Fruit fly (Drosophila melanogaster) whole organism, larva: ENCODE data around the gene CG5909.

Experiments
- noc ChIP-seq: fragments of 200-800 bp; sonication (Bioruptor generic); optimal IDR thresholded peaks from 3 replicates; lab custom pipeline; 2019; ENCODE audit warnings: missing biosample characterization, mild to moderate bottlenecking, missing genetic modification characterization, moderate library complexity

Gene CG5909

DNA sequence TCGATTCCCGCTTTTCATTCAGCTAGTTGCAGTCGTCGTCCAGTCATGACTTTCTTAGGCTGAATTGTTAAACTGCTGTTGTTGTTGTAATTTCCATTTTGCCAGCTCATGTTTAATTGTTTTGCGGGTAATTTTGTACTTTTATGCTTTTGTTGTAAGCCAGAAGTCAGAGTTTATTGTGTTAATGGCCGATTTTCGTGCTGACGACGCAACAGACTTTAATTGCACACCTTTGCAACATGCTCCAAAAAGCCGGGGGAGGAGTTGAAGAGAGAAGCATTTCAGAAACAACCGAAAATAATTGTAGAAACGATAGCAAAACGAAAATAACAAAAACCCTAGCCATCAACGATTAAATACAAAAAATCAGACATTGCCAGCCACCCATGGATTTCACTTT is 22.3 kb upstream of the CG5909 start:
- no peak for TF ChIP-seq noc (tag; lab: Kevin White, UChicago)

DNA sequence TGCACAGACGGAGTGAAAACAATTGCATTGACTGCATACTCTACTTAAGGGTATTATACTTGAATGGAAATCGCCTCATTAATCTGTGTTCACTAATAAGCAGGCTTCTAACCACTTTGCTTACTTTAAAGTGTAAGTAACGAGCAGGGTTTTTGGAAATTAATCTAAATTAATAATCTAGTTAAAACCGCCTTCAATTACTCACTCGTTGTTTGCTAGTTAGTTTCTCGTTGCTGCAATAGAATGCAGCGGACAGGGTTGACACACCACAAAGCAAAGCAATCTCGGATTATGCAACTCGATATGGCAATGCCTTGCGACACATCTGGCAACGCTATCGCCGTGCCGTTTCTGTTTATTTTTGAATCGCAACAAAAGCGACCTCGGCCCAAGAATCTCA is 21.0 kb upstream of the CG5909 start:
- no peak for TF ChIP-seq noc (tag; lab: Kevin White, UChicago)

DNA sequence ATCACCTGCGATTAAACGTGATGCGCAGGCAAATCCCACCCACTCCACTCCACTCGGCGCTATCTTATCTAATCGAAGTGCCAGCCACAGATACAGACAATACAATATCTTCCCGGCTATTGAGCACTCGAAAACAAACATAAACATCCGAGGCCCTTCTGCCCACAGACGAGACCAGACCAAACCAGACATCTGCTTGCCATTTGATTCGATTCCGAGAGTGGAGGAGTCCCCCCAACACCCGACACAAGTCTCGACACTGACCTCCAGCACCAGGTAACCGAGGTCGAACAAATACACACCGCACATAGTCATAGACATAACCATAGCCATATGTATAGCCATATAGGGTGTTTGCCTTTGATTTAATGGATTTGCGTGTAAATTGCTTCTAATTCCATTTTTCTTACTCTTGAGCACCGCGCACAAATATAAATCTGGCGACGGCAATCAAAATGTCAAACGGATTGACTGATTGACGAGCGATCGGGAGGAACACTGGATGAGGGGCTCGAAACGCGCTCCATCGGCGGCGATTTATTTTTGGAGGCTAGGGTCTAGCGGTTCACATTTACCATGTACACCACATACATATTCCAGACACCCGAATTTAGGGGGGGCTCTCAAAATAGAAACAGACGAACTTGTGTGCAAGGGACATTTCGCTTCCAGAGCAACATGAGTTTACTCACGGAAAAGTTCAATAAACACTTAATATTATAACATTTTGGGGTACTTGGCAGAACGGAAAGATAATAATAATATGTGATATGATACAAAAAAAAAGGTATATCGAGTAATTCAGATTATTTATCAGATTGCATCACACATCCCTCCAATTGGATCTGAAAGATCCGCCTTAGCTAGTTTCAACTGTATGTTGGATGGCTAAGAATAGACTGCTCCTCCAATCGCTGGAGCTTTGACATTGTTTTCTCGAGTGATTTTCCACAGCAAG is 11.9 kb upstream of the CG5909 start:
- TF ChIP-seq noc (tag; lab: Kevin White, UChicago) = peak; percentile 6

- no peak for TF ChIP-seq noc (tag; lab: Kevin White, UChicago)
Observed at dm6 chr3R:27149884-27150676, 10.9 kb upstream of the CG5909 start.

dm6 chr3R:27150685-27151515 is 10.1 kb upstream of the CG5909 start, which contains the start of gene CG6051:
CG6051 (minus strand) TSS chr3R:27151069.
- peak; percentile 46 for TF ChIP-seq noc (tag; lab: Kevin White, UChicago)

- no peak for TF ChIP-seq noc (tag; lab: Kevin White, UChicago)
Observed at dm6 chr3R:27151516-27151823, 9.5 kb upstream of the CG5909 start, which contains the start of gene Men-b. Men-b (plus strand) TSS chr3R:27151662.

DNA sequence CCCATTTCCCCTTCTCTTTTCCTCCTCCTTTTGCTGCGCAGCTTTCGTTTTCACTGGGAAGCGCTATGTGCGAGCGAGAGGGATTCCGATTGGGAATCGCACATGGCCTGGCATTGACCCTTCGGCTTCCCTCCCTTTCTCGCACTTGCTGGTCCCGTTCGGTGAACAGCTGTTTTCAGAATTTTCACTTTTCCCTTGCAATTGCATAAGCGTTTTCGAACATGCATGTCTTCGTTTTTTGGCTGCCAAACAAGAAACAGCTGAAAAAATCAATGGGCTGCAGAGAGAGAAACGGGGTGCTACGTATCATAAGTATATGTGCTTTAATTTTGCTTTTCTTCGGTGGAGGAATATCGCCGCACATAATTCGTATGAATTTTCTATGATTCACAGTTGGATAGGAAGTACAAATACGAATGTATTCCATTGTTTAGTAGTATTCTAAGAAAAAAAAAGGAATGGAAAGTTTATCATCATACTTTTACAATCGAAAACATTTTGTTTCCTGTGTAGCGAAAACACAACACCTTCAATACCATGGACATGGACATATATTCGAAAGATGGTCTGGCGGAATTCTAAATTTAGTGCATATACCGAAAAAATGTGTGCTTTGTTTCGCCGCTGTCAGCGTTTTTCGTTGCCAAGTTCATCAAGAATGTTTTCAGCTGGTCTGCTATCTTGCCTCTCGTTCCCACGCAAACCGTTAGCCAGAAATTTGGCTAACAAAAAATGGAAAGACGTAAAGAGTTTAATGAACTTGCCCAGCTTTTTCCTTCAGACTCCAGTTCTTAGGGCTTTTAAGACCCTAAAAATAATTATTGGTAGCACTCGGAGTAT is 8.6 kb upstream of the CG5909 start:
- TF ChIP-seq noc (tag; lab: Kevin White, UChicago) = peak; percentile 72

DNA sequence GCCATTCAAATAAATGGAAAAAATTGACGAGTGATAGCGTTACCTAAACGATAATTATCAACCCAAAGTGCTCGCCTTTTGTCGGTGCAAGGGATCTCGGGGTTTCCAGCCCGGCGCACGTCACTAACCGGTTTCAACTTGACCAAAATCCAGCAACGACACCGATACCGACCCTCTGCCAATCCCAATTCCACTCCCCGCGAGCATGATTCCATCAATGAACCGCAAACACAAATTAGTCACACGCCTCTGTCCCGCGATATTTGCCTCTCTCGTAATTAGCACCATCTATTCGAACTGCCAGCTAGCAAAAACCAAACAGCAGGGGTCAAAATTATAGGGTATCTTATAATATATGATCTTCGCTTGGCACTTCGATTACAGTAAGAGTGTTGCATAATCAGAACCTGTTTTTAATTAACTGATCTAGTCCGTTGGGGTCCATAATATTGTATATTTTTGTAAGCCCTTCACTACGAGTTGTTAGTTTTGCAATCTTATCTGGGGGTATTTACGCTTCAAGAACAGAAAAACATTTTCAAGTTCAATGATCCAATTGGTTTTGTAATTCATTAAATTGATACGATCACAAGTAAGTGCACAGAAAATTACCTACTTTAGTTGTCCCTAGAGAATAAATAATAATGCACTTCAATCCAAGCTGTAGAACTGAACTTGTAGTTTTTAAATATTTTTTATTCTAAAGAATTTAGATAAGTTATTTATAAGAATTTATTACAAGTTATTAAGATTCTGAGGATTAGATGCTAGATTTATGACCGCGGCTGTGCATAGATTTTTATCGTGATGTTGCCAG is 7.7 kb upstream of the CG5909 start:
- peak; percentile 78 for TF ChIP-seq noc (tag; lab: Kevin White, UChicago)

DNA sequence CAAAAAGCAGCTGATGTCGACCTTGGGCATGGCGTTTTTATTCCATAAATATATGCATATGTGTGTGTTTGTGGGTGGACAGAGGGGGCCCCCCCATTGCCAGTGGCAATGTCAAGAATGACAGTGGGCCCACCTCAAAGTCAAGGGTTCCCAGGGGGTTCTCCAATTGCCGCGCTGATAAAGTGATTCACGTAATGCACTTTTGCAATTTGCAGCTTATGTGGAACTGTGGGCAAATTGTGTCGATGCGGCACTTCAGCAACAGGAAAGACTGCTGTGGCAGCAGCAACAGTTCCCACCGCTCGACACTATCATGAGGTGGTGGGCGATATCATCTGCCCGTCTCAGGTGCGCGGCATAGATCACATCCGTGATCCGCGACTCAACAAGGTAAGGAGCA is 7.0 kb upstream of the CG5909 start:
- no peak for TF ChIP-seq noc (tag; lab: Kevin White, UChicago)

DNA sequence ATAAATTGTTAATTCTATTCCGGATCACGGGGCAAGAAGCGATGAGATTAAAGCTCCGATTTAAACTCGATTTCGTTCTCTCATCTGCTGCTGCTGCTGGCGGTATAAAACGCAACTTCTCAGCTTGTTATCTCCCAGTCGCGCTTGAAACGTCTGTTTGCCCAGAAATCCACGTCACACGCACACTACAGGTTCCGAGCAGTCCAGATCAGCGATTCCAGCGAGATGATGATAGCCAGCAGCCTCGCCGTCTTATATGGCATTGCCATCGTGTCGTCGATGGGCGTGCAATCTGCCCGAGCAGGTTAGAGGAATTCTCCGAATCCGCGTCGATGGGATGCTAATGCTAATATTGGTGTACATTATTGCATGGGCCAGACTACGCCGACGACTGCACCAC is 3.1 kb upstream of the CG5909 start, which contains the start of gene grass:
Gene grass (plus strand): TSS at position 135 of the 400 bp plus-strand sequence.
- peak; percentile 33 for TF ChIP-seq noc (tag; lab: Kevin White, UChicago)

- TF ChIP-seq noc (tag; lab: Kevin White, UChicago) = no peak
Observed at dm6 chr3R:27159870-27160269, 1.1 kb upstream of the CG5909 start.

DNA sequence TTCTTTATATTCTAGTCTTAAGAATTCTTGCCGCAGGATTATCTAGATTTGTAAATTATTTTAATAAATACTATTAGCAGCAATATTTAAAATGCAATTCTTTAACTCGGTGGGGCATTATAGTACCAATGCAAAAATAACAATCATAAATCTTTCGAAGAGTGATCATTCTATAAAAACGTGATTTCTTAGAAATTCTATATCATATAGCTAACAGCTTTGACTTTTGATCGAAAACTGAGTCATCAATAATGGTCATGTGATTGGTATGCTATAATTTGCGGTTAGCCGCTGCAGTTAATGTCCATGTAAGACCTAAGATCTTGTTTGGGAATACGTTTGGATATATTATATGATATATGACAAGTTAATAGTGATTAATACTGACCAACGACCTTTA is 1.9 kb downstream of the CG5909 start, which contains the start of gene ppk31:
Gene ppk31 (plus strand): TSS at position 301 of the 400 bp plus-strand sequence.
- TF ChIP-seq noc (tag; lab: Kevin White, UChicago) = no peak

DNA sequence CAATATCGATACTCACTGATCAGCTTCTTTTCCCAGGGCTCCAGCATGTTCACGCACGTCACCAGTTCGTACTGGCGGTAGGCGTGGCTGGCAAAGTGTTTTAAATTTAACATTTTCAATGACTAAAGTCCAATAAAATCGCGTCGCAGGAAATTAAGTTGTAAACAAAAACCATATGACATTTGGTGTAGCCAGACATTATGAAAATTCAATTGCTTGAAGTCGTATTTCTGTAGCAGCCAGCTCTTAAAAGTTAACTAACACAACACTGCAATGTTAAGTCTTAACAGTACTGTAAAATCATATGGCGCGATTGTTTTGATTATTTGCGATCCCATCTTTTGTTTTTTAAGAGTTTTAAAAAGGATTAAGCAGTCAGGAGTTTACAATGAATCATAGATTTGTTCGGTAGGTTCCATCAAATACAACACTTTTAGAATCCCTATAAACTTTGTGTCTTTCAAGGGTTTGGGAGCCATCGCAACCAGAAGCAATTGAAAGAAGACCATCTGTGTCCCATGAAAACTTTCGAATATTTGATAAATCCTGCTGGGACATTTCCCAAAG is 4.5 kb downstream of the CG5909 start, which contains the start of the genes CG34293 and spn-D:
Gene CG34293 (minus strand): TSS at position 160 of the 567 bp plus-strand sequence.
Gene spn-D (plus strand): TSS at position 301 of the 567 bp plus-strand sequence.
- no peak for TF ChIP-seq noc (tag; lab: Kevin White, UChicago)
